Worm (Caenorhabditis elegans): ENCODE measurements around the gene col-71.

DNA sequence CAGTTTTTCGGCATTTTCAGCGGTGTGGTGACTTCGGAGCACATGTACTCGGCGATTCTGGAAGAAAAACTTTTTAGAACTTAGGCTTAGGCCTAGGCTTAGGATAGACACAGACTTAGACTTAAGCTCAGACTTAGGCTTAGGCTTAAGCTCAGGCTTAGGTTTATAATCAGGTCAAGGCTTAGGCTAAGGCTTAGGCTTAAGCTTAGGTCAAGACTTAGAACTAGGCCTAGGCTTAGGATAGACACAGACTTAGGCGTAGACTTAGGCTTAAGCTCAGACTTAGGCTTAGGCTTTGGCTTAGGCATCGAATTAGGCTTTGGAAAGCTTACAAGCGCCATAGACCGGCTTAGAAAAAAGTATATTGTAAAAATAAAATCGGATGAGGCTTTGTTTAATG, 25.8 kb downstream of the col-71 start:
- no peak for TF ChIP-seq snpc-4 (tag; optimal IDR thresholded peaks at IDR 0.05)
- no peak for TF ChIP-seq unc-62 (GFP tag; optimal IDR thresholded peaks at IDR 0.05)
- TF ChIP-seq pha-4 (tag; optimal IDR thresholded peaks at IDR 0.05): no peak
- TF ChIP-seq lsy-2 (tag; optimal IDR thresholded peaks at IDR 0.05): no peak
- TF ChIP-seq ztf-11 (tag; optimal IDR thresholded peaks at IDR 0.05): no peak

Data from whole organism, mixed stage, embryonic.